Worm (Caenorhabditis elegans): ENCODE data around the gene npr-35.

The npr-35 gene

DNA sequence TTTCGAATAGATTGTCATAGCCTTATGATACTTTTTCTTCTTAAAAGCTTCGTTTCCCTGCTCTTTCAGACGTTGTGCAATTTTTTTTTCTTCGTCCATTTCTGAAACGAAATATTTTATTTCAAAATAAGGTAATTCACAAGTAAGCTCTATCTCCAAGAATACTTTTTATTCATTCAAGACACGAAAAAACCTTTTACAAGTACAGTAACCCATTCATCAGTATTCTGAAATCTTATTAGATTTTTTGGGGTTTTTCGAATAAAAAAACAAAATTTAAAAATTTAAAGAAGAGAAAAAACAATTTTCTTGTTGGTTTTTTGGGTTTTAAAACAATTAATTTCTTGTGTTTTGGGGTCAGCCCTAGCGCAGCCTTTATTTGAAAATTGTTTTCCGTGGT, 35.2 kb downstream of the npr-35 start, which contains the start of gene rpap-3:
Gene rpap-3, minus strand, starts transcription at position 101 of the 400 bp plus-strand sequence.
- no peak for TF ChIP-seq pha-4 (tag; optimal IDR thresholded peaks at IDR 0.05)
- TF ChIP-seq sdc-2 (tag; optimal IDR thresholded peaks at IDR 0.05): no peak
- no peak for TF ChIP-seq ceh-30 (tag; optimal IDR thresholded peaks at IDR 0.05)
- TF ChIP-seq ceh-34 (tag; optimal IDR thresholded peaks at IDR 0.05): no peak
- no peak for TF ChIP-seq T23F11.4 (GFP tag; optimal IDR thresholded peaks at IDR 0.05)
- TF ChIP-seq ref-2 (tag; optimal IDR thresholded peaks at IDR 0.05): no peak
- TF ChIP-seq Y22D7AL.16 (tag; optimal IDR thresholded peaks at IDR 0.05): no peak
- no peak for TF ChIP-seq pat-9 (tag; optimal IDR thresholded peaks at IDR 0.05)
- TF ChIP-seq dve-1 (tag; optimal IDR thresholded peaks at IDR 0.05): no peak
- no peak for TF ChIP-seq ceh-48 (tag; optimal IDR thresholded peaks at IDR 0.05)
- no peak for TF ChIP-seq odd-2 (tag; optimal IDR thresholded peaks at IDR 0.05)

DNA sequence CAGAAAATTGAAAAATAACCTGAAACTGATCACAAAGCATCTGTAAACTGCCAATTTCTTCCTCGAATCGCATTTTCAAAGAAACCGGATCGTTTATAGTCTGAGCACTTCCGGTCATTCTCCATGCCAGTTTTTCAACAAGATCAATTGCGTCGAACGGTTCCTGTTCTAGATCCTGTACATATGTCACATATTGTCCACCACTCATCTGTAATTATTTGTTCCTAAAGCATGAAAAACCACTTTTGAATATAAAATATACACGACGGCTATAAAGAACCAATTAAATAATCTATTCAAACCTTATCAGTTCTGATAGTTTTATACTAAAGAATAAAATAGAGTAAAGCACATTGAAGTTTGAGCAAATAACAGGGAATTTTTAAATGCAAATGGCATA, 38.7 kb downstream of the npr-35 start, which contains the start of gene sec-10:
Gene sec-10, minus strand, starts transcription at position 208 of the 400 bp plus-strand sequence.
- TF ChIP-seq elt-4 (tag; optimal IDR thresholded peaks at IDR 0.05) (no peak), nhr-232 (tag; optimal IDR thresholded peaks at IDR 0.05) (no peak), ceh-31 (tag; optimal IDR thresholded peaks at IDR 0.05) (no peak), K09A11.1 (tag; optimal IDR thresholded peaks at IDR 0.05; ENCODE audit: insufficient read depth) (no peak), unc-86 (tag; optimal IDR thresholded peaks at IDR 0.05) (no peak), sox-4 (tag; optimal IDR thresholded peaks at IDR 0.05) (no peak), ama-1 (optimal IDR thresholded peaks at IDR 0.05) (no peak), pag-3 (tag; optimal IDR thresholded peaks at IDR 0.05; ENCODE audit: borderline replicate concordance) (no peak)

DNA sequence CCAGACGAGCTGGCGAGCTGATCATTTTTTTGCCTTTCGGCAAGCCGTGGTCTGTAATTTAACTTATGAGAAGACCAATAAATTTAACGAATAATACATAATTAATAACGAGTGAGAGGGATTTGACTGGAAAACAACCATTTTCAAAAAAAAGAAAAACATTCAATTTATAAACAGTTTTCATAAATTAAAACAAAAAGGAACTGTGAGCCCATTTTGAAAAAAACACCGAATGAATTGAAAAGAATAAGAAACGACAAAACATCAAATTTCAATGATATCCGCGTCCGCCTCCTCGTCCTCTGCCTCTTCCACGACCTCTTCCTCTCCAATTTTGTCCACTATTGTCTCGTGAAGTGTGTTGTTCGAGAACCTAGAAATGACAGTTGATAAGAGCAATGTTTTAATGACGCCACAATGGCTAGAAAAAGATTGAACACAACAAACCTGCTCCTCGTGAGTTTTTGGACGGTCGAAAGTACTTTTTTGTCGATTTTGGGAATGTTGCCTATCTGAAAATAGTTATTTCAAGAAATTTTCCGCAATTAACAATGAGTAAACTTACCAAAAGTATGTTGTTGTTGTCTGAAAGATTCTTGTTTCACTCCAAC, 40.3 kb downstream of the npr-35 start, which contains the start of gene tag-321:
Gene tag-321, minus strand, starts transcription at position 51 of the 611 bp plus-strand sequence.
- TF ChIP-seq pag-3 (tag; optimal IDR thresholded peaks at IDR 0.05; ENCODE audit: borderline replicate concordance) (no peak), lin-11 (tag; optimal IDR thresholded peaks at IDR 0.05) (no peak), ceh-6 (GFP tag; optimal IDR thresholded peaks at IDR 0.05) (no peak), ceh-30 (tag; optimal IDR thresholded peaks at IDR 0.05) (no peak), pax-1 (tag; optimal IDR thresholded peaks at IDR 0.05) (no peak), F13H6.1 (tag; optimal IDR thresholded peaks at IDR 0.05) (no peak), hlh-8 (tag; optimal IDR thresholded peaks at IDR 0.05) (no peak), pat-9 (tag; optimal IDR thresholded peaks at IDR 0.05) (no peak), unc-86 (tag; optimal IDR thresholded peaks at IDR 0.05) (no peak), ceh-34 (tag; optimal IDR thresholded peaks at IDR 0.05) (no peak), ttx-3 (tag; optimal IDR thresholded peaks at IDR 0.05) (no peak), pqm-1 (tag; optimal IDR thresholded peaks at IDR 0.05) (no peak), hlh-30 (tag; optimal IDR thresholded peaks at IDR 0.05; ENCODE audit: insufficient read depth) (no peak), C38D4.7 (GFP tag; optimal IDR thresholded peaks at IDR 0.05) (no peak), ceh-19 (GFP tag; optimal IDR thresholded peaks at IDR 0.05) (no peak), pha-2 (tag; optimal IDR thresholded peaks at IDR 0.05) (no peak), hlh-6 (tag; optimal IDR thresholded peaks at IDR 0.05) (no peak), T23F11.4 (GFP tag; optimal IDR thresholded peaks at IDR 0.05) (no peak), madf-2 (tag; optimal IDR thresholded peaks at IDR 0.05) (no peak), K02D7.2 (tag; optimal IDR thresholded peaks at IDR 0.05) (no peak)

ce11 chrIV:7785506-7786065, 41.9 kb downstream of the npr-35 start, which contains the start of gene tag-322:
Gene tag-322, minus strand, starts transcription at chrIV:7785556.
- TF ChIP-seq nfya-1 (tag; optimal IDR thresholded peaks at IDR 0.05) (peak; percentile 31), pax-1 (tag; optimal IDR thresholded peaks at IDR 0.05) (no peak), hlh-15 (tag; optimal IDR thresholded peaks at IDR 0.05) (no peak), unc-55 (GFP tag; optimal IDR thresholded peaks at IDR 0.05) (peak; percentile 1), fkh-6 (tag; optimal IDR thresholded peaks at IDR 0.05) (no peak), tbx-7 (tag; optimal IDR thresholded peaks at IDR 0.05) (no peak)
